Fruit fly (Drosophila melanogaster): Measurements from ENCODE around the gene CG34382.

CG34382 gene

DNA sequence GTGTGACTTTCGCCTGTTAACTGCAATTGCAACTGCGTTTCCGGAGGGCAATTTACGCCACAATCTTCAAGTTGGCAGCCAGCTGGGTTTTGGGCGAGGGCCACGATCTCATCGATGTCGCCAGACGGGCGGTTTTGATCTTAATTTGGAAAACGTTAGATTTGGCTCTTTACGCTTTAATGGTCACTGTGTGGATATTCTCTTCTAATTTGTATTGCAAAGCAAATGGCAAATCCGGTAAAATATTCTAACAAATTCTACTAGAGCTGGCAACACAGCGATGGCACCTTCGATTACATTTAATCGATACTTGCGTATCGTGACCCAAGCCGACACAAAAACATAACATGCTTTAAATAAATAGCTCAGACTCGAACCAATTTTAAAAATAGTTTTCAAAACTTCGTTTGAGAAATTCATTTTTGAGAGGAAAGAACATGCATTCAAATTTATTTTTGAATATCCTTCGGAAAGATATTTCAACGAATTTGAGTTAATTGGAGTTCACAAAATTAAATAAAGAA is 42.2 kb upstream of the CG34382 start, which contains the start of gene I-2 (continued):
- TF ChIP-seq CG15696 (tag; optimal IDR thresholded peaks at IDR 0.05): no peak
- TF ChIP-seq ind (GFP tag; optimal IDR thresholded peaks at IDR 0.05): no peak
- peak; percentile 87 for TF ChIP-seq Dll (GFP tag; IDR thresholded peaks at IDR 0.05; ENCODE audit: partially characterized antibody)
- TF ChIP-seq vvl (GFP tag; IDR thresholded peaks at IDR 0.05): peak; percentile 29; the same call in 1 of the 2 replicates
- TF ChIP-seq Ets97D (GFP tag; optimal IDR thresholded peaks at IDR 0.05): peak; percentile 16
- TF ChIP-seq lilli (GFP tag; optimal IDR thresholded peaks at IDR 0.05): peak; percentile 58
- TF ChIP-seq Lpt (GFP tag; optimal IDR thresholded peaks at IDR 0.05): no peak
- peak; percentile 80 for TF ChIP-seq Doc3 (GFP tag; IDR thresholded peaks at IDR 0.05; ENCODE audit: partially characterized antibody)
- no peak for TF ChIP-seq gcm2 (GFP tag; optimal IDR thresholded peaks at IDR 0.05)
- peak; percentile 70 for TF ChIP-seq hbn (GFP tag; IDR thresholded peaks at IDR 0.05; ENCODE audit: partially characterized antibody)
- TF ChIP-seq crol (GFP tag; IDR thresholded peaks at IDR 0.05): no peak
- TF ChIP-seq gfzf (GFP tag; optimal IDR thresholded peaks at IDR 0.05): peak; percentile 51
- TF ChIP-seq Dip2 (GFP tag; IDR thresholded peaks at IDR 0.05): no peak
- TF ChIP-seq en (GFP tag; optimal IDR thresholded peaks at IDR 0.05): no peak
- TF ChIP-seq CG33557 (GFP tag; optimal IDR thresholded peaks at IDR 0.05): no peak
- TF ChIP-seq Xbp1 (GFP tag; optimal IDR thresholded peaks at IDR 0.05): peak; percentile 34
- no peak for TF ChIP-seq sc (optimal IDR thresholded peaks at IDR 0.05)
- TF ChIP-seq sc (GFP tag; optimal IDR thresholded peaks at IDR 0.05): no peak
- no peak for TF ChIP-seq CG9876 (GFP tag; optimal IDR thresholded peaks at IDR 0.05)
- TF ChIP-seq CG3065 (GFP tag; optimal IDR thresholded peaks at IDR 0.05): no peak
- TF ChIP-seq CG33213 (GFP tag; optimal IDR thresholded peaks at IDR 0.05): no peak
- no peak for TF ChIP-seq Dfd (GFP tag; optimal IDR thresholded peaks at IDR 0.05)
- no peak for TF ChIP-seq jumu (GFP tag; optimal IDR thresholded peaks at IDR 0.05)
- peak; percentile 39 for TF ChIP-seq sug (tag; optimal IDR thresholded peaks at IDR 0.05)
- TF ChIP-seq pita (GFP tag; optimal IDR thresholded peaks at IDR 0.05): peak; percentile 45
- 0 out of 2 replicates have a peak, but pooled peaks have one; percentile 28 for TF ChIP-seq chm (GFP tag; IDR thresholded peaks at IDR 0.05)
- TF ChIP-seq CG10979 (tag; optimal IDR thresholded peaks at IDR 0.05): no peak
- TF ChIP-seq pb (GFP tag; optimal IDR thresholded peaks at IDR 0.05): no peak
- TF ChIP-seq CG5180 (GFP tag; optimal IDR thresholded peaks at IDR 0.05): no peak
- no peak for TF ChIP-seq Dbx (GFP tag; IDR thresholded peaks at IDR 0.05)
- TF ChIP-seq CG14710 (tag; optimal IDR thresholded peaks at IDR 0.05): peak; percentile 59
- TF ChIP-seq zen (tag; optimal IDR thresholded peaks at IDR 0.05): no peak
- no peak for TF ChIP-seq zfh1 (GFP tag; IDR thresholded peaks at IDR 0.05)
- peak; percentile 98 for TF ChIP-seq Sry-δ (GFP tag; optimal IDR thresholded peaks at IDR 0.05)
- TF ChIP-seq CG4282 (GFP tag; optimal IDR thresholded peaks at IDR 0.05): peak; percentile 16
- TF ChIP-seq HLH4C (GFP tag; IDR thresholded peaks at IDR 0.05; ENCODE audit: partially characterized antibody): peak; percentile 81
- no peak for TF ChIP-seq Stat92E (GFP tag; optimal IDR thresholded peaks at IDR 0.05)
- TF ChIP-seq org-1 (GFP tag; optimal IDR thresholded peaks at IDR 0.05): no peak
- TF ChIP-seq CG7745 (tag; optimal IDR thresholded peaks at IDR 0.05): no peak
- TF ChIP-seq grau (tag; optimal IDR thresholded peaks at IDR 0.05): peak; percentile 34
- TF ChIP-seq exex (tag; optimal IDR thresholded peaks at IDR 0.05): no peak
- peak; percentile 86 for TF ChIP-seq bbx (GFP tag; IDR thresholded peaks at IDR 0.05; ENCODE audit: partially characterized antibody)
- TF ChIP-seq CG42726 (GFP tag; IDR thresholded peaks at IDR 0.05; ENCODE audit: partially characterized antibody): peak; percentile 79
- no peak for TF ChIP-seq CG14667 (GFP tag; IDR thresholded peaks at IDR 0.05)
- TF ChIP-seq YL-1 (GFP tag; optimal IDR thresholded peaks at IDR 0.05): peak; percentile 19
- no peak for TF ChIP-seq psq (GFP tag; optimal IDR thresholded peaks at IDR 0.05)
- no peak for TF ChIP-seq GATAe (GFP tag; conservative IDR thresholded peaks at IDR 0.05)
- no peak for TF ChIP-seq CG10274 (GFP tag; optimal IDR thresholded peaks at IDR 0.05)
- no peak for TF ChIP-seq yki (optimal IDR thresholded peaks at IDR 0.05)
- no peak for TF ChIP-seq mirr (GFP tag; optimal IDR thresholded peaks at IDR 0.05)
- no peak for TF ChIP-seq al (GFP tag; IDR thresholded peaks at IDR 0.05)
